Fruit fly (Drosophila melanogaster): Measurements from ENCODE around the gene CG14907.

Gene CG14907

dm6 chr3R:16604715-16605114 lies 47.4 kb downstream of the CG14907 start, which contains the start of gene CG10345:
Gene CG10345 (minus strand): TSS chr3R:16604861.
- TF ChIP-seq kay (GFP tag; ENCODE audit: borderline replicate concordance) (no peak), bab1 (GFP tag; optimal IDR thresholded peaks at IDR 0.05) (no peak), Hr96 (GFP tag; optimal IDR thresholded peaks at IDR 0.05) (no peak), CG5204 (GFP tag; optimal IDR thresholded peaks at IDR 0.05) (no peak), CG7101 (tag; optimal IDR thresholded peaks at IDR 0.05) (no peak), Clk (GFP tag; optimal IDR thresholded peaks at IDR 0.05) (no peak), toe (GFP tag; optimal IDR thresholded peaks at IDR 0.05) (no peak), CG7045 (GFP tag; optimal IDR thresholded peaks at IDR 0.05) (no peak), CG11617 (GFP tag; optimal IDR thresholded peaks at IDR 0.05) (no peak), Mnt (GFP tag; optimal IDR thresholded peaks at IDR 0.05) (no peak), cic (GFP tag; optimal IDR thresholded peaks at IDR 0.05) (no peak), CG1620 (GFP tag; optimal IDR thresholded peaks at IDR 0.05) (no peak)
